Worm (Caenorhabditis elegans): ENCODE results near the gene aly-3.

DNA sequence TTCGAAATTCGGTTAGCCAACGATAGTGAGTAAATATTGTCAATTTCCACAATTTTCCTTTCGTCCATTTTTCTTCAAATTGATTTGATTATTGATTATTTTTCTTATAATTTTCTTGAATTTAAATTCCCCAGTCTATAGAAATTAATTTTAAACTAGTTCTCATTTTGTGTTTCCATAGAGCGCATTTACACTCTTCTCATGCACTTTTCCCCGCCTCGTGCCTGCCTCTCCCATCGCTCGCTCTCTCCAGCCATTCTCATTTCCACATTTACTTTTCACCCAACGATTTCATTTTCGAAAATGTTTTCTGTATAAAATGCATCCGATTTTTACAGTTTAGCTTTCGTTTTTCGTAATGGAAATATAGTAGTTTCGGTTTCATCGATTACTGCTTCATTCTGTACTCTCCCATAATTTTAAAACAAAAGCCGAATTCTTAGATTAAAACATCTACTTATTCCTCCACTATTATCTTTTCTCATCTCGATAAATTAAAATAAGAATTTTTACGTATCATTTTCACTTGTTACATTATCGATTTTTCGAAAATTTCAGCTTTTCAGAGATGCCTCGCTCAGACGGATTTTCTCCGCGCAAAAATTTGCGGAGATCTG, 44.1 kb upstream of the aly-3 start, which contains the start of gene lex-1:
- TF ChIP-seq set-16 (GFP tag; IDR thresholded peaks at IDR 0.05) (no peak), hlh-11 (tag; optimal IDR thresholded peaks at IDR 0.05) (no peak), nhr-76 (tag; optimal IDR thresholded peaks at IDR 0.05) (no peak), snpc-4 (tag; optimal IDR thresholded peaks at IDR 0.05) (no peak), lin-39 (tag; optimal IDR thresholded peaks at IDR 0.05) (no peak), nhr-28 (tag; optimal IDR thresholded peaks at IDR 0.05) (peak; percentile 19)
